Fruit fly (Drosophila melanogaster) whole organism, embryonic: Measurements from ENCODE around the gene ppk20.
A peak's percentile ranks its signal among the peaks of the same experiment; 100 is the strongest.

Experiments used
- Antp ChIP-seq: fragments of 200-800 bp; sonication (Bioruptor generic); optimal IDR thresholded peaks from 3 replicates; lab custom pipeline; 2016; ENCODE audit warnings: missing biosample characterization, missing genetic modification characterization
- Atf3 ChIP-seq: fragments of 200-800 bp; sonication (Bioruptor generic); optimal IDR thresholded peaks from 3 replicates; lab custom pipeline; 2016; ENCODE audit warnings: missing biosample characterization, missing genetic modification characterization
- Blimp-1 ChIP-seq: fragments of 200-800 bp; sonication (Bioruptor generic); optimal IDR thresholded peaks from 3 replicates; lab custom pipeline; 2018; ENCODE audit warnings: missing biosample characterization, missing genetic modification characterization, mild to moderate bottlenecking, moderate library complexity, missing genetic modification reagents
- C15 ChIP-seq: fragments of 200-800 bp; sonication (Bioruptor generic); IDR thresholded peaks from 3 replicates; pipeline ENCODE4 v1.3.6; 2022; ENCODE audit warnings: missing biosample characterization, missing genetic modification characterization
- CG10979 ChIP-seq: fragments of 200-800 bp; sonication (Bioruptor generic); optimal IDR thresholded peaks from 2 replicates; lab custom pipeline; 2018; ENCODE audit warnings: missing biosample characterization, mild to moderate bottlenecking, missing genetic modification characterization, moderate library complexity
- CG11504 ChIP-seq: fragments of 200-800 bp; sonication (Bioruptor generic); optimal IDR thresholded peaks from 3 replicates; lab custom pipeline; 2019; ENCODE audit warnings: missing biosample characterization, mild to moderate bottlenecking, missing genetic modification characterization, moderate library complexity
- CG12104 ChIP-seq: fragments of 200-800 bp; sonication (Bioruptor generic); optimal IDR thresholded peaks from 3 replicates; lab custom pipeline; 2016; ENCODE audit warnings: missing biosample characterization, missing genetic modification characterization
- CG2120 ChIP-seq: fragments of 200-800 bp; sonication (Bioruptor generic); optimal IDR thresholded peaks from 3 replicates; lab custom pipeline; 2016; ENCODE audit warnings: missing biosample characterization, missing genetic modification characterization
- CG2875 ChIP-seq: fragments of 200-800 bp; sonication (Bioruptor generic); optimal IDR thresholded peaks from 2 replicates; lab custom pipeline; 2017; ENCODE audit warnings: missing biosample characterization, mild to moderate bottlenecking, missing genetic modification characterization, missing genetic modification reagents
- CG30020 ChIP-seq: fragments of 200-800 bp; optimal IDR thresholded peaks from 2 replicates; lab custom pipeline; 2019; ENCODE audit warnings: missing biosample characterization, mild to moderate bottlenecking, missing genetic modification characterization, moderate library complexity
- CG31441 ChIP-seq: fragments of 200-800 bp; sonication (Bioruptor generic); IDR thresholded peaks from 2 replicates; pipeline ENCODE4 v1.3.6; 2022; ENCODE audit warnings: missing biosample characterization, missing genetic modification characterization
- CG4404 ChIP-seq: fragments of 200-800 bp; sonication (Bioruptor generic); IDR thresholded peaks from 2 replicates; pipeline ENCODE4 v1.3.6; 2022; ENCODE audit warnings: missing biosample characterization, missing genetic modification characterization
- CG5180 ChIP-seq: fragments of 200-800 bp; sonication (Bioruptor generic); optimal IDR thresholded peaks from 3 replicates; lab custom pipeline; 2017; ENCODE audit warnings: missing biosample characterization, missing genetic modification characterization, mild to moderate bottlenecking, moderate library complexity, missing genetic modification reagents
- CG5245 ChIP-seq: fragments of 200-800 bp; sonication (Bioruptor generic); optimal IDR thresholded peaks from 3 replicates; lab custom pipeline; 2016; ENCODE audit warnings: missing biosample characterization, missing genetic modification characterization
- CG6175 ChIP-seq: fragments of 200-800 bp; sonication (Bioruptor generic); IDR thresholded peaks from 3 replicates; pipeline ENCODE4 v1.3.6; 2022; ENCODE audit warnings: missing biosample characterization, missing genetic modification characterization
- CG7271 ChIP-seq: fragments of 200-800 bp; sonication (Bioruptor generic); optimal IDR thresholded peaks from 2 replicates; lab custom pipeline; 2018; ENCODE audit warnings: missing biosample characterization, mild to moderate bottlenecking, missing genetic modification characterization, moderate library complexity
- CG9727 ChIP-seq: fragments of 200-800 bp; sonication (Bioruptor generic); optimal IDR thresholded peaks from 3 replicates; lab custom pipeline; 2017; ENCODE audit warnings: missing biosample characterization, mild to moderate bottlenecking, missing genetic modification characterization
- CG9876 ChIP-seq: fragments of 200-800 bp; sonication (Bioruptor generic); optimal IDR thresholded peaks from 2 replicates; lab custom pipeline; 2016; ENCODE audit warnings: missing biosample characterization, missing genetic modification characterization
- Dbx ChIP-seq: fragments of 200-800 bp; sonication (Bioruptor generic); IDR thresholded peaks from 3 replicates; pipeline ENCODE4 v1.3.6; 2022; ENCODE audit warnings: missing biosample characterization, missing genetic modification characterization
- Eip74EF ChIP-seq, 2 experiments: fragments of 200-800 bp in 1 of 2; fragments of >200 bp in 1 of 2; sonication (Bioruptor generic) in 1 of 2; optimal IDR thresholded peaks; 2 replicates each; lab custom pipeline; 2017 to 2019; ENCODE audit warnings: missing biosample characterization in 2 of 2, missing genetic modification characterization in 2 of 2, mild to moderate bottlenecking in 1 of 2, moderate library complexity in 1 of 2
- Elba2 ChIP-seq: fragments of 200-800 bp; sonication (Bioruptor generic); optimal IDR thresholded peaks from 3 replicates; lab custom pipeline; 2016; ENCODE audit warnings: missing biosample characterization, missing genetic modification characterization
- HLH3B ChIP-seq: fragments of 200-800 bp; sonication (Bioruptor generic); IDR thresholded peaks from 2 replicates; pipeline ENCODE4 v1.3.6; 2022; ENCODE audit warnings: missing biosample characterization, missing genetic modification characterization
- Hey ChIP-seq: fragments of 200-800 bp; sonication (Bioruptor generic); optimal IDR thresholded peaks from 3 replicates; lab custom pipeline; 2018; ENCODE audit warnings: missing biosample characterization, mild to moderate bottlenecking, missing genetic modification characterization
- Lpt ChIP-seq: fragments of >200 bp; optimal IDR thresholded peaks from 2 replicates; lab custom pipeline; 2018; ENCODE audit warnings: missing biosample characterization, missing genetic modification characterization
- Mad ChIP-seq: fragments of 200-800 bp; sonication (Bioruptor generic); optimal IDR thresholded peaks from 2 replicates; lab custom pipeline; 2016; ENCODE audit warnings: missing biosample characterization, missing genetic modification characterization
- Nf-YC ChIP-seq: fragments of 200-800 bp; optimal IDR thresholded peaks from 3 replicates; lab custom pipeline; 2019; ENCODE audit warnings: missing biosample characterization, mild to moderate bottlenecking, missing genetic modification characterization, moderate library complexity
- Ravus ChIP-seq: fragments of 200-800 bp; sonication (Bioruptor generic); IDR thresholded peaks from 2 replicates; pipeline ENCODE4 v1.3.6; 2022; ENCODE audit warnings: missing biosample characterization, missing genetic modification characterization
- Side ChIP-seq: fragments of 200-800 bp; sonication (Bioruptor generic); optimal IDR thresholded peaks from 2 replicates; lab custom pipeline; 2016; ENCODE audit warnings: missing biosample characterization, missing genetic modification characterization
- Sox102F ChIP-seq: fragments of 200-800 bp; sonication (Bioruptor generic); optimal IDR thresholded peaks from 2 replicates; lab custom pipeline; 2018; ENCODE audit warnings: missing biosample characterization, mild to moderate bottlenecking, missing genetic modification characterization, moderate library complexity
- Sry-β ChIP-seq: fragments of 200-800 bp; sonication (Bioruptor generic); optimal IDR thresholded peaks from 2 replicates; lab custom pipeline; 2018; ENCODE audit warnings: missing biosample characterization, mild to moderate bottlenecking, missing genetic modification characterization, moderate library complexity
- Sry-δ ChIP-seq: fragments of 200-800 bp; sonication (Bioruptor generic); optimal IDR thresholded peaks from 2 replicates; lab custom pipeline; 2016; ENCODE audit warnings: missing biosample characterization, missing genetic modification characterization
- Ssrp ChIP-seq: fragments of 200-800 bp; sonication (Bioruptor generic); optimal IDR thresholded peaks from 2 replicates; lab custom pipeline; 2018; ENCODE audit warnings: missing biosample characterization, mild to moderate bottlenecking, missing genetic modification characterization, moderate library complexity
- Taf1 ChIP-seq: fragments of 200-800 bp; sonication (Bioruptor generic); IDR thresholded peaks from 2 replicates; pipeline ENCODE4 v1.3.6; 2022; ENCODE audit warnings: missing biosample characterization, missing genetic modification characterization
- Vsx1 ChIP-seq: fragments of 200-800 bp; sonication (Bioruptor generic); optimal IDR thresholded peaks from 2 replicates; lab custom pipeline; 2017; ENCODE audit warnings: missing biosample characterization, mild to moderate bottlenecking, missing genetic modification characterization, missing genetic modification reagents
- Xbp1 ChIP-seq: fragments of 200-800 bp; sonication (Bioruptor generic); optimal IDR thresholded peaks from 3 replicates; lab custom pipeline; 2016; ENCODE audit warnings: missing biosample characterization, mild to moderate bottlenecking, missing genetic modification characterization
- Xrp1 ChIP-seq: fragments of 200-800 bp; sonication (Bioruptor generic); IDR thresholded peaks from 2 replicates; pipeline ENCODE4 v1.3.6; 2022; ENCODE audit warnings: missing biosample characterization, missing genetic modification characterization
- ab ChIP-seq: fragments of 200-800 bp; sonication (Bioruptor generic); optimal IDR thresholded peaks from 2 replicates; lab custom pipeline; 2016; ENCODE audit warnings: missing biosample characterization, missing genetic modification characterization
- ap ChIP-seq: fragments of 200-800 bp; sonication (Bioruptor generic); IDR thresholded peaks from 2 replicates; pipeline ENCODE4 v1.3.6; 2022; ENCODE audit warnings: missing biosample characterization, missing genetic modification characterization
- ato ChIP-seq: fragments of 200-800 bp; sonication (Bioruptor generic); IDR thresholded peaks from 2 replicates; pipeline ENCODE4 v1.3.6; 2022; ENCODE audit warnings: missing biosample characterization, missing genetic modification characterization; ENCODE audit not compliant: partially characterized antibody
- crp ChIP-seq, 2 experiments: fragments of 200-800 bp; sonication (Bioruptor generic); optimal IDR thresholded peaks; 2 replicates in 1 of 2; 3 replicates in 1 of 2; lab custom pipeline; 2017; ENCODE audit warnings: missing biosample characterization in 2 of 2, missing genetic modification characterization in 2 of 2, mild to moderate bottlenecking in 1 of 2, moderate library complexity in 1 of 2
- dimm ChIP-seq: fragments of 200-800 bp; sonication (Bioruptor generic); IDR thresholded peaks from 2 replicates; pipeline ENCODE4 v1.3.6; 2022; ENCODE audit warnings: missing biosample characterization, missing genetic modification characterization
- fd3F ChIP-seq: fragments of 200-800 bp; sonication (Bioruptor generic); optimal IDR thresholded peaks from 2 replicates; lab custom pipeline; 2018; ENCODE audit warnings: missing biosample characterization, mild to moderate bottlenecking, missing genetic modification characterization, moderate library complexity
- gcm2 ChIP-seq: fragments of 200-800 bp; sonication (Bioruptor generic); optimal IDR thresholded peaks from 2 replicates; lab custom pipeline; 2016; ENCODE audit warnings: missing biosample characterization, missing genetic modification characterization
- gem ChIP-seq: fragments of 200-800 bp; sonication (Bioruptor generic); optimal IDR thresholded peaks from 2 replicates; lab custom pipeline; 2019; ENCODE audit warnings: missing biosample characterization, mild to moderate bottlenecking, missing genetic modification characterization, moderate library complexity
- ind ChIP-seq: fragments of 200-800 bp; sonication (Bioruptor generic); optimal IDR thresholded peaks from 3 replicates; lab custom pipeline; 2016; ENCODE audit warnings: missing biosample characterization, missing genetic modification characterization
- lmd ChIP-seq: fragments of 200-800 bp; sonication (Bioruptor generic); IDR thresholded peaks from 2 replicates; pipeline ENCODE4 v1.3.6; 2022; ENCODE audit warnings: missing biosample characterization, missing genetic modification characterization
- lola ChIP-seq, 3 experiments: fragments of >200 bp in 2 of 3; fragments of 200-800 bp in 1 of 3; sonication (Bioruptor generic) in 1 of 3; optimal IDR thresholded peaks; 2 replicates each; lab custom pipeline; 2017 to 2019; ENCODE audit warnings: missing biosample characterization in 3 of 3, missing genetic modification characterization in 3 of 3, mild to moderate bottlenecking in 1 of 3, moderate library complexity in 1 of 3
- nerfin-1 ChIP-seq: fragments of 200-800 bp; sonication (Bioruptor generic); optimal IDR thresholded peaks from 3 replicates; lab custom pipeline; 2019; ENCODE audit warnings: missing biosample characterization, mild to moderate bottlenecking, missing genetic modification characterization, moderate library complexity
- slp2 ChIP-seq: fragments of 200-800 bp; sonication (Bioruptor generic); optimal IDR thresholded peaks from 2 replicates; lab custom pipeline; 2016; ENCODE audit warnings: missing biosample characterization, missing genetic modification characterization
- sob ChIP-seq: fragments of 200-800 bp; sonication (Bioruptor generic); IDR thresholded peaks from 2 replicates; pipeline ENCODE4 v1.3.6; 2022; ENCODE audit warnings: missing biosample characterization, missing genetic modification characterization
- trem ChIP-seq: fragments of 200-800 bp; optimal IDR thresholded peaks from 3 replicates; lab custom pipeline; 2019; ENCODE audit warnings: missing biosample characterization, mild to moderate bottlenecking, missing genetic modification characterization, moderate library complexity
- vfl ChIP-seq: fragments of 200-800 bp; sonication (Bioruptor generic); optimal IDR thresholded peaks from 2 replicates; lab custom pipeline; 2016; ENCODE audit warnings: missing biosample characterization, missing genetic modification characterization

The ppk20 gene

DNA sequence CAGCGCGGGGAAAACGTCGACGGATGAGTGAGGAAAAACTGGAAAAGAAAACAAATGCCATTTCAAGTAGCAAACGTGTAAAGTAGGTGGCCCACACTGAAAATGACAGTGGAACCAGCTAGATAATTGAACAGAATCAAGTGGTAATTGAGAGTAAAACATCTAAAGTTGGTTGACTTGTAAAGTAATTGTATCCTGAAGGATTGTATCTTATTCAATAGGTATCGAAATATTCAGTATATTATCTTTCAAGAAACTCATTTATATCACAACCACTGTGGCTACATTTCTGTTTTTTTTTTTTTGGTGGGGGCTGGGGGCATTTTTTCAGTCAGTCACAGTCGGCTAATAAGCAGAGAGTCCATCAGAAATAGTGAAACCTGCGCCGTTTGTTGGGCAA is 30.5 kb upstream of the ppk20 start (continued):
- TF ChIP-seq Elba2 (GFP tag; lab: Kevin White, UChicago) = no peak
- TF ChIP-seq CG4404 (GFP tag; lab: Robert Waterston, UW) = no peak
- TF ChIP-seq Blimp-1 (GFP tag; lab: Kevin White, UChicago) = peak; percentile 22
- no peak for TF ChIP-seq sob (GFP tag; lab: Robert Waterston, UW)
- TF ChIP-seq Taf1 (GFP tag; lab: Robert Waterston, UW) = no peak
- no peak for TF ChIP-seq CG5245
- no peak for TF ChIP-seq gcm2 (GFP tag; lab: Kevin White, UChicago)
- no peak for TF ChIP-seq Lpt (GFP tag; lab: Kevin White, UChicago)
- TF ChIP-seq CG11504 (tag; lab: Kevin White, UChicago) = peak; percentile 40
- no peak for TF ChIP-seq fd3F (GFP tag; lab: Kevin White, UChicago)
- no peak for TF ChIP-seq CG2120
- TF ChIP-seq Vsx1 (GFP tag; lab: Kevin White, UChicago) = no peak
- TF ChIP-seq Hey (tag; lab: Kevin White, UChicago) = no peak
- no peak for TF ChIP-seq Mad
- no peak for TF ChIP-seq crp (GFP tag; optimal IDR thresholded peaks at IDR 0.05; lab: Kevin White, UChicago)
- TF ChIP-seq Sox102F = peak; percentile 34
- TF ChIP-seq Side = peak; percentile 11
- no peak for TF ChIP-seq Sry-δ (GFP tag; lab: Kevin White, UChicago)
- TF ChIP-seq Nf-YC (tag; lab: Kevin White, UChicago) = no peak
- no peak for TF ChIP-seq CG30020
- no peak for TF ChIP-seq ab (GFP tag; lab: Kevin White, UChicago)
- no peak for TF ChIP-seq CG12104 (GFP tag; lab: Kevin White, UChicago)
- TF ChIP-seq Xrp1 (GFP tag; lab: Robert Waterston, UW) = peak; percentile 84
- TF ChIP-seq CG9876 (GFP tag; lab: Kevin White, UChicago) = no peak
- no peak for TF ChIP-seq ato (GFP tag; lab: Robert Waterston, UW)
- TF ChIP-seq Xbp1 (GFP tag; lab: Kevin White, UChicago) = peak; percentile 0
- TF ChIP-seq HLH3B (GFP tag; lab: Robert Waterston, UW) = no peak
- no peak for TF ChIP-seq Ravus (GFP tag; lab: Robert Waterston, UW)
- no peak for TF ChIP-seq ap (GFP tag; lab: Robert Waterston, UW)
- peak in 1 of 2 experiments; percentile 13 for TF ChIP-seq Eip74EF (GFP tag; optimal IDR thresholded peaks at IDR 0.05; lab: Kevin White, UChicago)
- peak; percentile 59 for TF ChIP-seq Antp (GFP tag; lab: Kevin White, UChicago)
- no peak for TF ChIP-seq slp2 (GFP tag; lab: Kevin White, UChicago)
- TF ChIP-seq dimm (GFP tag; lab: Robert Waterston, UW) = no peak
- no peak for TF ChIP-seq Dbx (GFP tag; lab: Robert Waterston, UW)
- TF ChIP-seq Ssrp = no peak
- peak; percentile 28 for TF ChIP-seq CG2875 (GFP tag; lab: Kevin White, UChicago)
- TF ChIP-seq C15 (GFP tag; lab: Robert Waterston, UW) = no peak
- TF ChIP-seq gem (tag; lab: Kevin White, UChicago) = peak; percentile 73
- TF ChIP-seq CG10979 (tag; lab: Kevin White, UChicago) = peak; percentile 24
- TF ChIP-seq Atf3 = no peak
- TF ChIP-seq CG6175 (GFP tag; lab: Robert Waterston, UW) = no peak
- no peak for TF ChIP-seq CG7271 (tag; lab: Kevin White, UChicago)
- TF ChIP-seq nerfin-1 (tag; lab: Kevin White, UChicago) = no peak
- no peak for TF ChIP-seq CG5180
- TF ChIP-seq vfl (GFP tag; lab: Kevin White, UChicago) = no peak
- TF ChIP-seq CG31441 (GFP tag; lab: Robert Waterston, UW) = peak; percentile 66
- TF ChIP-seq ind (GFP tag; lab: Kevin White, UChicago) = no peak
- peak; percentile 67 for TF ChIP-seq lmd (GFP tag; lab: Robert Waterston, UW)
- no peak for TF ChIP-seq Sry-β
- no peak for TF ChIP-seq trem (tag; lab: Kevin White, UChicago)
- peak; percentile 25 for TF ChIP-seq CG9727
- no peak for TF ChIP-seq lola (GFP tag; optimal IDR thresholded peaks at IDR 0.05; lab: Kevin White, UChicago)
